Worm (Caenorhabditis elegans) whole organism, L2 larva: ENCODE measurements around the gene gpcp-1.

Source experiments
- nhr-11 ChIP-seq: fragments of 150-350 bp; optimal IDR thresholded peaks from 2 replicates; lab custom pipeline; 2014; ENCODE audit warnings: missing biosample characterization, missing genetic modification characterization
- snpc-4 ChIP-seq: fragments of 150-350 bp; optimal IDR thresholded peaks from 2 replicates; lab custom pipeline; 2014; ENCODE audit warnings: missing biosample characterization, missing genetic modification characterization
- unc-62 ChIP-seq: fragments of 150-350 bp; optimal IDR thresholded peaks from 2 replicates; lab custom pipeline; 2014; ENCODE audit warnings: missing biosample characterization, missing genetic modification reagents, missing genetic modification characterization

DNA sequence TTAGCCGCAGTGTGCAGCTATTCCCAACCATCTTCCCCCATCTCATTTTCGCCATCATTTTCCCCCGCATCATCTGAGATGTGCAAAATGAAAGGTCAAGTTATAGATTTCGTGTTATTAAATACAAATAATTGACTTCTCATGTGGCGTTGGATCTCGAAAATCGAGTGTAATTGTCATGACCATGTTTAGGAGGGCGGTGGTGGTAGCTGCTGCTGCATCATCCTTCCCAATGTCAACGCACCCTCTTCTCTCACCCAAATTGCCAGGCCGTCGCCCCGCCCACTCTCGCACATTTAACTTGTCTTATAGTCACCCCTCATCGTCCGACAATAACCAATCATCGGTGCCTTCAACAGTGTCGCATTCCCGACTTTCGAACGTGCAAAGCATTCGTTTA is 47.2 kb downstream of the gpcp-1 start, which contains the start of gene ceh-30:
- TF ChIP-seq snpc-4 = no peak
- no peak for TF ChIP-seq unc-62 (GFP tag; lab: Kevin White, UChicago)
- TF ChIP-seq nhr-11 (tag; lab: Kevin White, UChicago) = no peak
